Worm (Caenorhabditis elegans): Measurements from ENCODE around the gene C17F4.11.
A peak's percentile ranks its signal among the peaks of the same experiment; 100 is the strongest.

The C17F4.11 gene

DNA sequence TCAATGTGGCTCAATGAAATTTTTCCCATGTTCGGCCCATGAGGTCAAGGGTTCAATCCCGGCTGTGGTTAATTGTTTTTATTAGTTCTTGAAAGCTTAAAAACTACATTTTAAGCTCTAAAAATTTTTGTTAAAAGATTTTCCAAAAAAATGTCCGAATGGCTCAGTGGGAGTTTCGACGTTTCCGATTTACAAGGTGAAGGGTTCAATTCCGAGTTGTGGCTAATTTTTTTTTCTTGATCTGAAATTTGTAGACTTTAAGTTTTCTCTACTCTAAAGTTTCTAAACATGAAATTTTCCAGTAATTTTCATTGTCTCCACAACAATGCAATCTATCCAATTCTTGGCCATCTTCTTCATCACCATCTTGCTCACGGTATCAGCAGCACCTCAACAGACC is 25.2 kb downstream of the C17F4.11 start, which contains the start of gene F02E11.2:
TSS of gene F02E11.2 (plus strand) at position 301 of the 400 bp plus-strand sequence.
- TF ChIP-seq mdl-1 (tag; optimal IDR thresholded peaks at IDR 0.05) (no peak), nhr-237 (tag; optimal IDR thresholded peaks at IDR 0.05) (no peak), tbx-2 (tag; optimal IDR thresholded peaks at IDR 0.05) (no peak), lin-15B (tag; optimal IDR thresholded peaks at IDR 0.05) (no peak), eor-1 (tag; optimal IDR thresholded peaks at IDR 0.05) (no peak), ztf-4 (tag; optimal IDR thresholded peaks at IDR 0.05) (no peak), sea-2 (GFP tag; optimal IDR thresholded peaks at IDR 0.05) (no peak), unc-39 (tag; optimal IDR thresholded peaks at IDR 0.05) (no peak), pqm-1 (tag; optimal IDR thresholded peaks at IDR 0.05) (no peak), egl-27 (tag; optimal IDR thresholded peaks at IDR 0.05) (no peak), ceh-28 (tag; optimal IDR thresholded peaks at IDR 0.05) (no peak), nhr-77 (tag; optimal IDR thresholded peaks at IDR 0.05) (no peak), nhr-43 (tag; optimal IDR thresholded peaks at IDR 0.05; ENCODE audit: poor library complexity, severe bottlenecking) (no peak), lin-39 (tag; optimal IDR thresholded peaks at IDR 0.05) (no peak), unc-62 (GFP tag; optimal IDR thresholded peaks at IDR 0.05) (no peak), nhr-23 (tag; optimal IDR thresholded peaks at IDR 0.05) (no peak), ceh-16 (tag; optimal IDR thresholded peaks at IDR 0.05) (no peak), nhr-12 (tag; optimal IDR thresholded peaks at IDR 0.05) (no peak), nfya-1 (tag; optimal IDR thresholded peaks at IDR 0.05; ENCODE audit: insufficient read depth) (no peak)

DNA sequence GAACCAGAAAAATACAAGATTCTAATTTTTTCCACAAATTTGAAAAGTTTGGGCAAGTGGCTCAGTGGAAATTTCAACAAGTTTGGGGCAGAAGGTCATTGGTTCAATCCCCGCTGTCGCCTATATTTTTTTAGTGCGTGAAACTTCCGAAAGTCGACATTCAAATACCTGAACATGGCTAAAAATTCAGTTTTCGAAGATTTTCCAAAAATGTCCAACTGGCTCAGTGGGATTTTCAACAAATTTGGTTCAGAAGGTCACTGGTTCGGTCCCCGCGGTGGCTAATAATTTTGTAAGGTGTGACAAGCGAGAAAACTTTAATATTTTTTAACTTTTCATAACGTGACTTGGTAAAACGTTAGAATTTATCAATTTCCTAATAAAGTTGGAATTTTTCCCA is 27.4 kb downstream of the C17F4.11 start:
- no peak for TF ChIP-seq ceh-28 (tag; optimal IDR thresholded peaks at IDR 0.05)
- TF ChIP-seq zag-1 (tag; optimal IDR thresholded peaks at IDR 0.05), result no peak
- TF ChIP-seq nhr-43 (tag; optimal IDR thresholded peaks at IDR 0.05; ENCODE audit: poor library complexity, severe bottlenecking), result no peak
- TF ChIP-seq sea-2 (GFP tag; optimal IDR thresholded peaks at IDR 0.05), result no peak
- TF ChIP-seq pqm-1 (tag; optimal IDR thresholded peaks at IDR 0.05), result no peak
- no peak for TF ChIP-seq hmg-11 (tag; optimal IDR thresholded peaks at IDR 0.05)
- no peak for TF ChIP-seq mml-1 (tag; optimal IDR thresholded peaks at IDR 0.05)

DNA sequence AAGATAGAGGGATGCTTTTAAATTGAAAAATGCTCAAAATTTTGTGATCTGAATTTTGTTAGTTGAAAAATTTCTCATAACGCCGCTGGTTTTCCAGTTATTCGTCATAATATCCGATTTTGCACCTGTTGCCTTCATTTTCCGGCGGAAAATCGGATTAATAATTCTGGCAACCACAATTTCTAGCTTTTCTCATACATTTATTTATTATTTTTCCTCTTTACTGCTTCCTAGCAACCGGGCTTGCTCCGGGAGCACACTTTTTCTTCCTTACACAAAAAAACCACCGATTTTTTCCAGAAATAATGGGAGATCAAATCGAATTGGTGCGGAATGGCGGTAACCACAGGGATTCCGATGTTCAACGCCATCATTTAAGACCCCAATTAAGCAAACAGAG is 30.1 kb downstream of the C17F4.11 start, which contains the start of gene F02E11.7:
TSS of gene F02E11.7 (plus strand) at position 301 of the 400 bp plus-strand sequence.
- no peak for TF ChIP-seq jun-1 (tag; optimal IDR thresholded peaks at IDR 0.05)
- TF ChIP-seq fkh-10 (GFP tag; optimal IDR thresholded peaks at IDR 0.05), result no peak
- TF ChIP-seq ceh-28 (tag; optimal IDR thresholded peaks at IDR 0.05), result no peak
- TF ChIP-seq ama-1 (optimal IDR thresholded peaks at IDR 0.05), result no peak

ce11 chrII:3267815-3268214 is 30.5 kb downstream of the C17F4.11 start:
- TF ChIP-seq ztf-4 (tag; optimal IDR thresholded peaks at IDR 0.05), result no peak
- TF ChIP-seq fkh-10 (GFP tag; optimal IDR thresholded peaks at IDR 0.05), result no peak
- TF ChIP-seq nhr-11 (tag; optimal IDR thresholded peaks at IDR 0.05), result no peak
- peak; percentile 8 for TF ChIP-seq nfya-1 (tag; optimal IDR thresholded peaks at IDR 0.05; ENCODE audit: insufficient read depth)
- peak; percentile 17 for TF ChIP-seq pha-4 (tag; optimal IDR thresholded peaks at IDR 0.05)
- TF ChIP-seq lin-39 (tag; optimal IDR thresholded peaks at IDR 0.05), result no peak

- no peak for TF ChIP-seq nhr-28 (tag; optimal IDR thresholded peaks at IDR 0.05)
- no peak for TF ChIP-seq ceh-82 (tag; optimal IDR thresholded peaks at IDR 0.05)
- TF ChIP-seq eor-1 (tag; optimal IDR thresholded peaks at IDR 0.05), result no peak
- TF ChIP-seq ceh-9 (tag; optimal IDR thresholded peaks at IDR 0.05), result no peak
- no peak for TF ChIP-seq ztf-11 (tag; optimal IDR thresholded peaks at IDR 0.05)
- TF ChIP-seq lsy-12 (tag; optimal IDR thresholded peaks at IDR 0.05), result no peak
- no peak for TF ChIP-seq nhr-76 (tag; optimal IDR thresholded peaks at IDR 0.05)
- TF ChIP-seq lin-15B (tag; optimal IDR thresholded peaks at IDR 0.05), result no peak
- no peak for TF ChIP-seq egl-5 (tag; optimal IDR thresholded peaks at IDR 0.05)
- no peak for TF ChIP-seq mdl-1 (tag; optimal IDR thresholded peaks at IDR 0.05)
These were observed 33.3 kb downstream of the C17F4.11 start for ce11 chrII:3270598-3270997.

ce11 chrII:3274923-3275322 is 37.7 kb downstream of the C17F4.11 start, which contains the start of gene F02E11.3:
F02E11.3 (minus strand) TSS chrII:3275023.
- TF ChIP-seq unc-39 (tag; optimal IDR thresholded peaks at IDR 0.05), result no peak
- TF ChIP-seq nhr-43 (tag; optimal IDR thresholded peaks at IDR 0.05; ENCODE audit: poor library complexity, severe bottlenecking), result no peak
- TF ChIP-seq eor-1 (tag; optimal IDR thresholded peaks at IDR 0.05), result no peak
- no peak for TF ChIP-seq lin-15B (tag; optimal IDR thresholded peaks at IDR 0.05)
- no peak for TF ChIP-seq ceh-82 (tag; optimal IDR thresholded peaks at IDR 0.05)
- TF ChIP-seq daf-12 (tag; optimal IDR thresholded peaks at IDR 0.05), result no peak
- TF ChIP-seq unc-62 (GFP tag; optimal IDR thresholded peaks at IDR 0.05), result no peak
- no peak for TF ChIP-seq ztf-4 (tag; optimal IDR thresholded peaks at IDR 0.05)
- no peak for TF ChIP-seq aly-2 (tag; optimal IDR thresholded peaks at IDR 0.05)
- no peak for TF ChIP-seq skn-1 (tag; optimal IDR thresholded peaks at IDR 0.05)
- no peak for TF ChIP-seq fos-1 (tag; optimal IDR thresholded peaks at IDR 0.05)
- TF ChIP-seq nhr-12 (tag; optimal IDR thresholded peaks at IDR 0.05), result no peak
- TF ChIP-seq egl-5 (tag; optimal IDR thresholded peaks at IDR 0.05), result no peak
- no peak for TF ChIP-seq mdl-1 (tag; optimal IDR thresholded peaks at IDR 0.05)
- no peak for TF ChIP-seq nfya-1 (tag; optimal IDR thresholded peaks at IDR 0.05; ENCODE audit: insufficient read depth)
- TF ChIP-seq ceh-16 (tag; optimal IDR thresholded peaks at IDR 0.05), result no peak
- TF ChIP-seq elt-2 (tag; optimal IDR thresholded peaks at IDR 0.05), result no peak
